Worm (Caenorhabditis elegans) whole organism, L4/young adult: Measurements from ENCODE around the gene F20C5.6.
"Not testable (repeated sequence)": the region's sequence is repeated elsewhere in the genome, so short reads cannot be mapped to it uniquely, and the experiment has no call there.

ENCODE experiments used
- W03F9.2 ChIP-seq: fragments of 150-350 bp; optimal IDR thresholded peaks from 2 replicates; lab custom pipeline; 2014; ENCODE audit warnings: missing biosample characterization, missing genetic modification characterization
- dao-5 ChIP-seq: sonication (generic microtip); optimal IDR thresholded peaks from 2 replicates; lab custom pipeline; 2016; ENCODE audit warnings: missing genotype, missing genetic modification characterization, moderate library complexity, missing compliant biosample characterization
- him-1 ChIP-seq: sonication (generic microtip); optimal IDR thresholded peaks from 2 replicates; lab custom pipeline; 2016; ENCODE audit warnings: missing genotype, missing genetic modification reagents, missing genetic modification characterization, missing compliant biosample characterization

Gene F20C5.6

ce11 chrIV:8793223-8793622 is 20.2 kb upstream of the F20C5.6 start:
- no peak for TF ChIP-seq dao-5 (tag; lab: Kevin White, UChicago)
- peak; percentile 39 for TF ChIP-seq W03F9.2

- TF ChIP-seq W03F9.2 (no peak), him-1 (no peak), dao-5 (tag; lab: Kevin White, UChicago) (no peak)
These were observed 19.8 kb upstream of the F20C5.6 start, which contains the start of gene C33D9.3 for ce11 chrIV:8792808-8793207. C33D9.3 (minus strand) TSS chrIV:8792908.

- TF ChIP-seq W03F9.2: no peak
- no peak for TF ChIP-seq him-1
These were observed 17.1 kb upstream of the F20C5.6 start, which contains the start of gene sru-35 for ce11 chrIV:8790144-8790543. sru-35 (minus strand) TSS chrIV:8790244.

DNA sequence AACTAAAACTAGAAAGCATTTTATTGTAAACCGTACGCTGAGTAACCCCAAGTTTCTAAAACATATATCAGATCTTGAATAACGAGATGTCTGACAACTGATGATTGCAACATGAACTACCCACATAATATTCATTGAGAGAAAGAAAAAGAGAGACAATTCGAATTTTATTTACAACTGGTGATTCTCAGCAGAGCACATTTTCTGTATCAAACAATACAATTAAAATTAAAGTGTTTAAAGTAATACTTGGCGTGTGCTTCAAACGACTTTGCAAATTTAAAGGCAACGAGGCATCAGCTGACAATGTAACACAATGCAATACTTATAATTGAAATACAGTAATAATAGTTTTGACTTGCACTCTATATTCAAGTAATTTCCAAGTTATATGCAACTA is 15.0 kb upstream of the F20C5.6 start, which contains the start of gene C33D9.10:
TSS of gene C33D9.10 (minus strand) at position 101 of the 400 bp plus-strand sequence.
- not testable (repeated sequence) for TF ChIP-seq dao-5 (tag; lab: Kevin White, UChicago); him-1; W03F9.2

DNA sequence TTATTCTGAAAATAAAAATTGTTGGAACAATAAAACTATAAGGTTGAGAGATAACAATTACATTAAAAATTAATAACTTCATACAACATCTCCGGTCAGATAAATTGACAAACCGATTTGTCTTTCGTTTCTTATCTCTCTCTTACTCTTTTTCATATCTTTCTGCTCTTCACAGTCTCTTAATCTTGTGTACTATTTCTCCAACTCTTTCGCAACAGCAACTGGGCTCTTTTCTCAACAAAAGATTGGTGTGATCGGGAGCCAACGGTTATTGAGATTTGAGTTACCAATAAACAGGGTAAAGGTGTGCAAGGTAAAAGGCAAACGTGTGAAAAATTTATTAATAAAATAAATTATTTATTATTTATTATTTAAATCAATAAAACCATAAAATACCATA is 13.6 kb upstream of the F20C5.6 start, which contains the start of gene C33D9.8:
TSS of gene C33D9.8 (minus strand) at position 99 of the 400 bp plus-strand sequence.
- no peak for TF ChIP-seq W03F9.2

DNA sequence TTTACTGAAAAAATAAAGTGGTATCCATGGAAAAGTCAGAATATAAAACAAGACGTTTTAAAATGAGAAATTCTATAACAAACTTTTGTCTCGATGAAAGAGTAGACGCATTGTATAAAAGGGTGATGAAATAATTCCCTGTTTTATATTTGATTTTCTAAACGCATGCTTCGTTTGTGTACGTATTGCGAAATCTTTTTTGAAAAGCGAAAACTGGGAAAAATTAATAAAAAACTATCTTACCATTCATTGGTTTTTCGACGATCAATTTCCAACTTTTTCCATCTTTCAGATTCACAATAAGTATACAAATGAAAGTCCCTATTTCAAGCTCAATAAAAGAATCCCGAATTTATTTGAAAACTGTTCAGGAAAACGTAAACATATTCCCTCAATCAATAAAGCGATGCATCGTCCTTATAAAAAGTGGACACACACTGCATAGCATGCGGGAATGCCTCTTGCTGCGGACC is 11.9 kb upstream of the F20C5.6 start, which contains the start of gene C33D9.13:
TSS of gene C33D9.13 (minus strand) at position 423 of the 473 bp plus-strand sequence.
- no peak for TF ChIP-seq him-1
- TF ChIP-seq W03F9.2: no peak
- no peak for TF ChIP-seq dao-5 (tag; lab: Kevin White, UChicago)

- TF ChIP-seq him-1: no peak
- no peak for TF ChIP-seq W03F9.2
- no peak for TF ChIP-seq dao-5 (tag; lab: Kevin White, UChicago)
These were observed 9.2 kb upstream of the F20C5.6 start for ce11 chrIV:8782172-8782571.

ce11 chrIV:8778045-8778444 is 5.0 kb upstream of the F20C5.6 start, which contains the start of gene C33D9.6:
C33D9.6 (minus strand) TSS chrIV:8778145.
- TF ChIP-seq dao-5 (tag; lab: Kevin White, UChicago): no peak
- TF ChIP-seq W03F9.2: no peak
- no peak for TF ChIP-seq him-1

DNA sequence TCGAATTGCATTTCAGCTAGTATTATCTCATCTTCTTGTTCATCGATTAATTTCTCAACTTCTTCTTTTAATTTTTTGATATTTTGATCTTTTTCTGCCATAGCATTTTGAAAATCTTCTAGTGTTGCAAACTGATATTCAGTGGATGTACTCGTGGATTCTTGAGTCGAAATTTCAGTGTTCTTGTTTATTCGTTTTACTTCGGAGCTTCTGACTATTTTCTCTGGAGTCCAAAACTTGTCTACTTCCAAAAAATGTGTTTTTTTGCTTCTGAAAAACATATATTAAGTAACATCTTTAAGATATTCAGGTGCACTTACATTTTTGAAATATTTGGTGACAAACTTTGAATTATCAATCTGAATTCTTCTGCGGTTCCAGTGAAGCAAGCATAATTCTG is 3.5 kb downstream of the F20C5.6 start, which contains the start of gene F20C5.5:
TSS of gene F20C5.5 (minus strand) at position 101 of the 400 bp plus-strand sequence.
- TF ChIP-seq W03F9.2 (no peak), dao-5 (tag; lab: Kevin White, UChicago) (no peak), him-1 (no peak)

DNA sequence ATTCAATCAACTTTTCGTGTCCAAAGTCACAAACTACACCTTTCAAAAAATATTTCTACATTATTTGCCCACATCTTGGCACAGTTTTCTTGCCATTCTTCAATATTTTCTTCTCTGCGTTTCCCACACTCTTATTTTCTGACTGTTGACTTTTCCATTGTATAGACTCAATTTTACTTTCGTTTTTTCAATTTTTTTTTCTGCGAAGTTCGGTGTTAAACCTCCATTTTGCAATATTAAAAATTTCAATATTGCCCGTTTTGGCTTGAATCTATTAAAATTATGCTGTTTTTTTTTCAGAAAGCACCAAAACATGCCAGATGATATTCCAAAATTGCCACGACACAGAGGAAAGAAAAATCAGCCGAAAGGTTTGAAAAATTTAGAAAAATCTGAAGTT is 8.4 kb downstream of the F20C5.6 start, which contains the start of gene cdc-50.B:
TSS of gene cdc-50.B (plus strand) at position 301 of the 400 bp plus-strand sequence.
- TF ChIP-seq him-1: no peak
- TF ChIP-seq W03F9.2: no peak
- no peak for TF ChIP-seq dao-5 (tag; lab: Kevin White, UChicago)

DNA sequence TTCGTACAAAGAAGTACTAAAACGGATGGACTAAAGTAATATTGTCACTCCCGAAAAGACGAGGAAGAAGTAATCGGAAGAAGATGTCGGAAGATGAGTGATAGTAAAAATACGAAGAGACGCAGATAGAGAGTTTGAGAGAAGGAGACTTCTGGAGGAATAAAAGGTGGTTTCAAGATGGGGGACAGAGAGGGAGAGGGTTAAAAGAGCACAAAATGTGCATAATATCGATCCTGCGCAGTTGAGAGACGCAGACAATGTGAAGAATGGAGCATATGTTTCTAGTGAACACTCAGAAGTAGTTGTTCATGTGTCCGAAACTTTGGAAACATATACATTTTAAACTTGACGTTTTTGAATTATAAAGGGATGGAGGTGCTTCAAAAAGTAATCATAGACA is 10.5 kb downstream of the F20C5.6 start:
- TF ChIP-seq W03F9.2 (no peak), dao-5 (tag; lab: Kevin White, UChicago) (no peak), him-1 (no peak)

DNA sequence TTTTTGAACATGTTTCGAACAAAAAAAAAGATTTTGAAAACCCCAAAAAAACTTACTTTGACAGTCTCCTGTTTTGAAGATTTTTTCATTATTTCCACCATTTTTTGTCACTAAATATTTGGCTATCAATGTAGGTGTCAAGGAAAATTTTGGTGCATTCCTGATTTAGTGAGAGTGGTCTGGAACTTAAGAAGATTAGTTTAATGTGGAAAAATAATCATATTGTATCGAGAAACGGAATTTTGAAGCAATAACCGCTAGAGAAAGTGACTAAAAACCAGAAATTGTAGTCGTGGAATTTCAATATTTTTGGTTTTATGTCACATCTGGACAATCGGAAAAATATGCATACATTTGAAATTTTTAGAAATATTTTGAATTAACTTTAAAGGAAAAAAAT is 11.1 kb downstream of the F20C5.6 start, which contains the start of the genes F20C5.11 and klp-11:
TSS of gene F20C5.11 (minus strand) at position 101 of the 400 bp plus-strand sequence.
TSS of gene klp-11 (minus strand) at position 171 of the 400 bp plus-strand sequence.
- TF ChIP-seq him-1 (no peak), W03F9.2 (no peak), dao-5 (tag; lab: Kevin White, UChicago) (no peak)

ce11 chrIV:8758620-8759019 is 14.4 kb downstream of the F20C5.6 start:
- TF ChIP-seq W03F9.2 (no peak), dao-5 (tag; lab: Kevin White, UChicago) (no peak), him-1 (no peak)

DNA sequence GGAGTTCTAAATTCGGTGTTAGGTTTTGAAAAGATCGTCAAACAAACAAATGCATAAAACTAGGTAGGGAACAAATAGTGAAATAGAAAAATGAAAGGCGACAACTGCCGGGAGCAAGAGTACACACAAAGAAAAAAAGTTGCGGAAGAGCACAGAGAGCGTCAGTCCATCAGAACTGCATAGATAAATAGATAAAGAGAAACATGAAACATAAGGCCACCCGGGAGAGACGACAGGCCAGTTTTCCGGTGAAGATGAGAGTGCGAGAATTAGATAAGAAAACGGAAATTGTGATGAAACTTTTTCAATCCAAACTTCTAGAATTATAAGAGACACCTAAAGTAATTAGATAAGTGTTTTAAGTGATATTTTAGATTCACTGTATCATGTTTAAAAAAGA is 15.3 kb downstream of the F20C5.6 start:
- TF ChIP-seq W03F9.2 (no peak), him-1 (no peak), dao-5 (tag; lab: Kevin White, UChicago) (no peak)

DNA sequence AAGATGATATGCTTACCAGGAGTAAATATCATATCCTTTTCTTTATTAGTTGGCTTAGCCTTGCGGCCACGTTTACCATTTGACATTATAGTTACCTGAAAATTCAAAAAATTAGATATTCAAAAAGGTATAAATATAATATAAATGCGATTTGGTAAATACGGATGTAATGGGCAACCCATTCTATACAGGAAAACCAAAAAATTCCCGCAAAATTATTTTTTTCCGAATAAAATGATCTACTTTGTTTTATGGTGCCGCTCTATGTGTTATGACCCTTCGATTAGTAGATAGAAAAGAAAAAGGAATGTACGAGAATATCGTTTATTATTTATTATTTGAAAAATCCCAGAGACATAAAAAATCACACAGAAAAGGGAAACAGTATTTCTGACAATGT is 18.3 kb downstream of the F20C5.6 start, which contains the start of gene elli-1:
TSS of gene elli-1 (minus strand) at position 101 of the 400 bp plus-strand sequence.
- no peak for TF ChIP-seq dao-5 (tag; lab: Kevin White, UChicago)
- TF ChIP-seq him-1: no peak
- TF ChIP-seq W03F9.2: no peak

- TF ChIP-seq him-1: no peak
- no peak for TF ChIP-seq dao-5 (tag; lab: Kevin White, UChicago)
- no peak for TF ChIP-seq W03F9.2
These were observed 18.9 kb downstream of the F20C5.6 start for ce11 chrIV:8754146-8754545.
